Worm (Caenorhabditis elegans) whole organism, midembryonic: ENCODE results near the gene nkb-3.

Experiments used
- T22C8.4 ChIP-seq: fragments of 200-800 bp; sonication (Bioruptor generic); IDR thresholded peaks from 2 replicates; pipeline ENCODE4 v1.3.6; 2022; ENCODE audit warnings: missing genetic modification characterization, missing compliant biosample characterization
- cog-1 ChIP-seq: sonication (generic microtip); optimal IDR thresholded peaks from 2 replicates; lab custom pipeline; 2016; ENCODE audit warnings: missing genetic modification characterization, missing compliant biosample characterization
- flt-1 ChIP-seq: fragments of 200-800 bp; sonication (Bioruptor generic); IDR thresholded peaks from 2 replicates; pipeline ENCODE4 v1.3.6; 2022; ENCODE audit warnings: missing genetic modification characterization, missing compliant biosample characterization
- klf-2 ChIP-seq: fragments of 200-800 bp; sonication (Bioruptor generic); conservative IDR thresholded peaks from 2 replicates; pipeline ENCODE4 v1.3.6; 2022; ENCODE audit warnings: missing genetic modification reagents, missing genetic modification characterization, missing compliant biosample characterization
- med-1 ChIP-seq: sonication (generic microtip); optimal IDR thresholded peaks from 2 replicates; lab custom pipeline; 2017; ENCODE audit warnings: missing genetic modification characterization, mild to moderate bottlenecking, missing compliant biosample characterization, antibody characterized with exemption, missing genetic modification reagents; ENCODE audit not compliant: insufficient read depth
- ref-1 ChIP-seq: fragments of 200-800 bp; sonication (Bioruptor generic); conservative IDR thresholded peaks from 2 replicates; pipeline ENCODE4 v1.3.6; 2022; ENCODE audit warnings: missing genetic modification reagents, missing genetic modification characterization, missing compliant biosample characterization
- tab-1 ChIP-seq: fragments of 200-800 bp; sonication (Bioruptor generic); IDR thresholded peaks from 2 replicates; pipeline ENCODE4 v1.3.6; 2022; ENCODE audit warnings: missing genetic modification characterization, missing compliant biosample characterization
- ztf-23 ChIP-seq: fragments of 200-800 bp; sonication (Bioruptor generic); IDR thresholded peaks from 2 replicates; pipeline ENCODE4 v1.3.6; 2022; ENCODE audit warnings: missing genetic modification reagents, missing genetic modification characterization, missing compliant biosample characterization
- ztf-29 ChIP-seq: fragments of 200-800 bp; sonication (Bioruptor generic); IDR thresholded peaks from 2 replicates; pipeline ENCODE4 v1.3.6; 2022; ENCODE audit warnings: missing genetic modification reagents, missing genetic modification characterization, missing compliant biosample characterization

nkb-3 gene

ce11 chrX:13754498-13754897, 15.9 kb downstream of the nkb-3 start:
- TF ChIP-seq ref-1 (GFP tag; lab: Robert Waterston, UW) = no peak
- TF ChIP-seq flt-1 (GFP tag; lab: Robert Waterston, UW) = no peak
- no peak for TF ChIP-seq klf-2
- no peak for TF ChIP-seq cog-1 (tag; lab: Kevin White, UChicago)
- TF ChIP-seq ztf-29 (GFP tag; lab: Robert Waterston, UW) = no peak
- no peak for TF ChIP-seq med-1 (GFP tag; lab: Kevin White, UChicago)
- no peak for TF ChIP-seq T22C8.4 (GFP tag; lab: Robert Waterston, UW)
- no peak for TF ChIP-seq tab-1 (GFP tag; lab: Robert Waterston, UW)
- TF ChIP-seq ztf-23 (GFP tag; lab: Robert Waterston, UW) = no peak

ce11 chrX:13752822-13753581, 17.4 kb downstream of the nkb-3 start:
- TF ChIP-seq ztf-23 (GFP tag; lab: Robert Waterston, UW) = no peak
- TF ChIP-seq med-1 (GFP tag; lab: Kevin White, UChicago) = no peak
- TF ChIP-seq klf-2 = no peak
- no peak for TF ChIP-seq tab-1 (GFP tag; lab: Robert Waterston, UW)
- no peak for TF ChIP-seq ztf-29 (GFP tag; lab: Robert Waterston, UW)
- TF ChIP-seq flt-1 (GFP tag; lab: Robert Waterston, UW) = no peak
- TF ChIP-seq T22C8.4 (GFP tag; lab: Robert Waterston, UW) = no peak
- no peak for TF ChIP-seq cog-1 (tag; lab: Kevin White, UChicago)
- TF ChIP-seq ref-1 (GFP tag; lab: Robert Waterston, UW) = no peak

- no peak for TF ChIP-seq klf-2
These were observed 22.4 kb downstream of the nkb-3 start for ce11 chrX:13747997-13748396.

- TF ChIP-seq cog-1 (tag; lab: Kevin White, UChicago) (no peak), tab-1 (GFP tag; lab: Robert Waterston, UW) (no peak), med-1 (GFP tag; lab: Kevin White, UChicago) (no peak), ztf-29 (GFP tag; lab: Robert Waterston, UW) (no peak), ref-1 (GFP tag; lab: Robert Waterston, UW) (no peak), T22C8.4 (GFP tag; lab: Robert Waterston, UW) (no peak)
These were observed 23.5 kb downstream of the nkb-3 start, which contains the start of gene nhr-71 for ce11 chrX:13746661-13747365. Gene nhr-71 (plus strand): TSS chrX:13747315.

ce11 chrX:13746231-13746630, 24.1 kb downstream of the nkb-3 start:
- TF ChIP-seq klf-2 (no peak), T22C8.4 (GFP tag; lab: Robert Waterston, UW) (no peak), ztf-29 (GFP tag; lab: Robert Waterston, UW) (no peak), cog-1 (tag; lab: Kevin White, UChicago) (no peak), med-1 (GFP tag; lab: Kevin White, UChicago) (no peak), tab-1 (GFP tag; lab: Robert Waterston, UW) (no peak), flt-1 (GFP tag; lab: Robert Waterston, UW) (no peak), ref-1 (GFP tag; lab: Robert Waterston, UW) (no peak)

- TF ChIP-seq cog-1 (tag; lab: Kevin White, UChicago) = no peak
These were observed 24.8 kb downstream of the nkb-3 start for ce11 chrX:13745558-13745957.

- TF ChIP-seq tab-1 (GFP tag; lab: Robert Waterston, UW) = no peak
- TF ChIP-seq cog-1 (tag; lab: Kevin White, UChicago) = no peak
- TF ChIP-seq T22C8.4 (GFP tag; lab: Robert Waterston, UW) = no peak
- no peak for TF ChIP-seq flt-1 (GFP tag; lab: Robert Waterston, UW)
- TF ChIP-seq ztf-23 (GFP tag; lab: Robert Waterston, UW) = no peak
- no peak for TF ChIP-seq klf-2
- TF ChIP-seq med-1 (GFP tag; lab: Kevin White, UChicago) = no peak
- no peak for TF ChIP-seq ztf-29 (GFP tag; lab: Robert Waterston, UW)
- no peak for TF ChIP-seq ref-1 (GFP tag; lab: Robert Waterston, UW)
These were observed 25.7 kb downstream of the nkb-3 start for ce11 chrX:13744543-13745113.

- TF ChIP-seq T22C8.4 (GFP tag; lab: Robert Waterston, UW) (no peak), klf-2 (no peak), tab-1 (GFP tag; lab: Robert Waterston, UW) (no peak), ztf-29 (GFP tag; lab: Robert Waterston, UW) (no peak), flt-1 (GFP tag; lab: Robert Waterston, UW) (no peak), ztf-23 (GFP tag; lab: Robert Waterston, UW) (no peak), cog-1 (tag; lab: Kevin White, UChicago) (no peak), med-1 (GFP tag; lab: Kevin White, UChicago) (no peak), ref-1 (GFP tag; lab: Robert Waterston, UW) (no peak)
These were observed 27.0 kb downstream of the nkb-3 start for ce11 chrX:13743371-13743770.

ce11 chrX:13739125-13739820, 31.1 kb downstream of the nkb-3 start:
- TF ChIP-seq tab-1 (GFP tag; lab: Robert Waterston, UW) (no peak), cog-1 (tag; lab: Kevin White, UChicago) (no peak), ztf-23 (GFP tag; lab: Robert Waterston, UW) (no peak), med-1 (GFP tag; lab: Kevin White, UChicago) (no peak), ztf-29 (GFP tag; lab: Robert Waterston, UW) (no peak), klf-2 (no peak), ref-1 (GFP tag; lab: Robert Waterston, UW) (no peak), T22C8.4 (GFP tag; lab: Robert Waterston, UW) (no peak), flt-1 (GFP tag; lab: Robert Waterston, UW) (no peak)
